Fruit fly (Drosophila melanogaster) whole organism, prepupa: Measurements from ENCODE around the gene CG42671.

ENCODE experiments used
- Blimp-1 ChIP-seq: fragments of 200-800 bp; sonication (Bioruptor generic); optimal IDR thresholded peaks from 3 replicates; lab custom pipeline; 2017; ENCODE audit warnings: missing biosample characterization, missing genetic modification characterization, mild to moderate bottlenecking, moderate library complexity, missing genetic modification reagents
- CG32006 ChIP-seq: fragments of 200-800 bp; sonication (Bioruptor generic); optimal IDR thresholded peaks from 3 replicates; lab custom pipeline; 2017; ENCODE audit warnings: missing biosample characterization, mild to moderate bottlenecking, missing genetic modification characterization
- CG8119 ChIP-seq: fragments of 200-800 bp; sonication (Bioruptor generic); IDR thresholded peaks from 3 replicates; pipeline ENCODE4 v1.3.6; 2022; ENCODE audit warnings: missing biosample characterization, missing genetic modification characterization
- Ets96B ChIP-seq: fragments of 200-800 bp; optimal IDR thresholded peaks from 2 replicates; lab custom pipeline; 2019; ENCODE audit warnings: missing biosample characterization, mild to moderate bottlenecking, missing genetic modification characterization, moderate library complexity
- Lpt ChIP-seq: fragments of 200-800 bp; sonication (Bioruptor generic); optimal IDR thresholded peaks from 3 replicates; lab custom pipeline; 2016; ENCODE audit warnings: missing biosample characterization, missing genetic modification characterization
- achi ChIP-seq: fragments of 200-800 bp; sonication (Bioruptor generic); optimal IDR thresholded peaks from 3 replicates; lab custom pipeline; 2016; ENCODE audit warnings: missing biosample characterization, missing genetic modification characterization

dm6 chr3L:11263985-11264384, 49.7 kb downstream of the CG42671 start:
- TF ChIP-seq achi (GFP tag; lab: Kevin White, UChicago) (no peak), Lpt (GFP tag; lab: Kevin White, UChicago) (no peak), CG8119 (GFP tag; lab: Robert Waterston, UW) (no peak), Ets96B (no peak), Blimp-1 (GFP tag; lab: Kevin White, UChicago) (peak; percentile 9), CG32006 (GFP tag; lab: Kevin White, UChicago) (no peak)
